Worm (Caenorhabditis elegans) whole organism, L4/young adult: ENCODE measurements around the gene msp-53.
"Not testable (repeated sequence)": the region's sequence is repeated elsewhere in the genome, so short reads cannot be mapped to it uniquely, and the experiment has no call there.

Experiments used
- W03F9.2 ChIP-seq: fragments of 150-350 bp; optimal IDR thresholded peaks from 2 replicates; lab custom pipeline; 2014; ENCODE audit warnings: missing biosample characterization, missing genetic modification characterization
- dao-5 ChIP-seq: sonication (generic microtip); optimal IDR thresholded peaks from 2 replicates; lab custom pipeline; 2016; ENCODE audit warnings: missing genotype, missing genetic modification characterization, moderate library complexity, missing compliant biosample characterization
- him-1 ChIP-seq: sonication (generic microtip); optimal IDR thresholded peaks from 2 replicates; lab custom pipeline; 2016; ENCODE audit warnings: missing genotype, missing genetic modification reagents, missing genetic modification characterization, missing compliant biosample characterization

ce11 chrIV:5070593-5070992 lies 5.7 kb upstream of the msp-53 start, which contains the start of gene C02B10.6:
- TF ChIP-seq W03F9.2 (tag; lab: Kevin White, UChicago); dao-5; him-1 (tag; lab: Kevin White, UChicago): not testable (repeated sequence)
